Worm (Caenorhabditis elegans): ENCODE data around the gene meg-4.

The meg-4 gene

ce11 chrX:1682558-1682957, at the start of gene meg-4:
Gene meg-4, plus strand, starts transcription at chrX:1682954.
- peak in 1 of 2 experiments; percentile 8 for TF ChIP-seq efl-1 (optimal IDR thresholded peaks at IDR 0.05)
- TF ChIP-seq efl-1 (GFP tag; optimal IDR thresholded peaks at IDR 0.05 in 1 of 2): no peak
- TF ChIP-seq hlh-4 (tag; optimal IDR thresholded peaks at IDR 0.05): no peak

- TF ChIP-seq nhr-84 (tag; optimal IDR thresholded peaks at IDR 0.05): no peak
- TF ChIP-seq lin-13 (GFP tag; optimal IDR thresholded peaks at IDR 0.05): no peak
- TF ChIP-seq C16A3.4 (tag; optimal IDR thresholded peaks at IDR 0.05): no peak
- TF ChIP-seq nhr-76 (tag; optimal IDR thresholded peaks at IDR 0.05): no peak
- TF ChIP-seq nhr-11 (tag; optimal IDR thresholded peaks at IDR 0.05): no peak
- TF ChIP-seq lin-15B (tag; optimal IDR thresholded peaks at IDR 0.05): no peak
- no peak for TF ChIP-seq ama-1 (optimal IDR thresholded peaks at IDR 0.05)
- no peak for TF ChIP-seq nhr-28 (tag; optimal IDR thresholded peaks at IDR 0.05)
- no peak for TF ChIP-seq irx-1 (tag; optimal IDR thresholded peaks at IDR 0.05)
Observed at ce11 chrX:1643442-1644096, 39.2 kb upstream of the meg-4 start.

- TF ChIP-seq lin-13 (GFP tag; optimal IDR thresholded peaks at IDR 0.05) (no peak), aly-2 (tag; optimal IDR thresholded peaks at IDR 0.05) (no peak), mab-9 (GFP tag; IDR thresholded peaks at IDR 0.05) (no peak), elt-3 (tag; optimal IDR thresholded peaks at IDR 0.05) (no peak), fkh-10 (GFP tag; optimal IDR thresholded peaks at IDR 0.05) (no peak), ceh-88 (GFP tag; IDR thresholded peaks at IDR 0.05) (no peak), aha-1 (tag; optimal IDR thresholded peaks at IDR 0.05) (no peak), zag-1 (tag; optimal IDR thresholded peaks at IDR 0.05) (no peak)
Observed at ce11 chrX:1651668-1652067, 31.1 kb upstream of the meg-4 start, which contains the start of gene ZK380.4. Gene ZK380.4, minus strand, starts transcription at chrX:1651994.

- TF ChIP-seq ceh-8 (GFP tag; optimal IDR thresholded peaks at IDR 0.05): no peak
- no peak for TF ChIP-seq nhr-85 (tag)
- TF ChIP-seq ceh-63 (GFP tag; optimal IDR thresholded peaks at IDR 0.05): no peak
- no peak for TF ChIP-seq C34B4.2 (tag; optimal IDR thresholded peaks at IDR 0.05)
- no peak for TF ChIP-seq fkh-8 (tag; optimal IDR thresholded peaks at IDR 0.05)
- no peak for TF ChIP-seq lin-15B (tag; optimal IDR thresholded peaks at IDR 0.05)
- TF ChIP-seq fkh-4 (tag; optimal IDR thresholded peaks at IDR 0.05; ENCODE audit: borderline replicate concordance): no peak
- TF ChIP-seq lin-13 (GFP tag; optimal IDR thresholded peaks at IDR 0.05): no peak
- no peak for TF ChIP-seq aha-1 (tag; optimal IDR thresholded peaks at IDR 0.05)
- TF ChIP-seq elt-3 (tag; optimal IDR thresholded peaks at IDR 0.05): no peak
- TF ChIP-seq ets-5 (GFP tag; IDR thresholded peaks at IDR 0.05): no peak
- no peak for TF ChIP-seq sox-4 (tag; optimal IDR thresholded peaks at IDR 0.05)
- no peak for TF ChIP-seq efl-1 (optimal IDR thresholded peaks at IDR 0.05)
- no peak for TF ChIP-seq efl-1 (GFP tag; optimal IDR thresholded peaks at IDR 0.05 in 1 of 2)
- no peak for TF ChIP-seq zip-4 (GFP tag; optimal IDR thresholded peaks at IDR 0.05)
Observed at ce11 chrX:1654146-1654545, 28.6 kb upstream of the meg-4 start, which contains the start of gene ZK380.6. Gene ZK380.6, plus strand, starts transcription at chrX:1654446.

ce11 chrX:1655207-1655606, 27.5 kb upstream of the meg-4 start, which contains the start of gene tbx-32:
Gene tbx-32, plus strand, starts transcription at chrX:1655507.
- TF ChIP-seq lsy-2 (tag; optimal IDR thresholded peaks at IDR 0.05): no peak
- no peak for TF ChIP-seq blmp-1 (tag; optimal IDR thresholded peaks at IDR 0.05)

ce11 chrX:1664925-1665324, 17.8 kb upstream of the meg-4 start, which contains the start of gene R09H3.2:
Gene R09H3.2, minus strand, starts transcription at chrX:1665025.
- TF ChIP-seq ztf-11 (tag; optimal IDR thresholded peaks at IDR 0.05) (no peak), C16A3.4 (tag; optimal IDR thresholded peaks at IDR 0.05) (no peak), egl-13 (tag; optimal IDR thresholded peaks at IDR 0.05) (no peak), pqm-1 (tag; optimal IDR thresholded peaks at IDR 0.05) (no peak), unc-62 (GFP tag; optimal IDR thresholded peaks at IDR 0.05) (no peak), efl-1 (optimal IDR thresholded peaks at IDR 0.05) (no peak), efl-1 (GFP tag; optimal IDR thresholded peaks at IDR 0.05 in 1 of 2) (peak in 1 of 2 experiments; percentile 5), elt-3 (tag; optimal IDR thresholded peaks at IDR 0.05) (no peak)

All from whole organism, L1 larva.